Worm (Caenorhabditis elegans) whole organism, L4/young adult: ENCODE measurements around the gene fbxb-77.
A peak's percentile ranks its signal among the peaks of the same experiment; 100 is the strongest.

ENCODE experiments used
- W03F9.2 ChIP-seq: fragments of 150-350 bp; optimal IDR thresholded peaks from 2 replicates; lab custom pipeline; 2014; ENCODE audit warnings: missing biosample characterization, missing genetic modification characterization
- dao-5 ChIP-seq: sonication (generic microtip); optimal IDR thresholded peaks from 2 replicates; lab custom pipeline; 2016; ENCODE audit warnings: missing genotype, missing genetic modification characterization, moderate library complexity, missing compliant biosample characterization
- him-1 ChIP-seq: sonication (generic microtip); optimal IDR thresholded peaks from 2 replicates; lab custom pipeline; 2016; ENCODE audit warnings: missing genotype, missing genetic modification reagents, missing genetic modification characterization, missing compliant biosample characterization

Gene fbxb-77

DNA sequence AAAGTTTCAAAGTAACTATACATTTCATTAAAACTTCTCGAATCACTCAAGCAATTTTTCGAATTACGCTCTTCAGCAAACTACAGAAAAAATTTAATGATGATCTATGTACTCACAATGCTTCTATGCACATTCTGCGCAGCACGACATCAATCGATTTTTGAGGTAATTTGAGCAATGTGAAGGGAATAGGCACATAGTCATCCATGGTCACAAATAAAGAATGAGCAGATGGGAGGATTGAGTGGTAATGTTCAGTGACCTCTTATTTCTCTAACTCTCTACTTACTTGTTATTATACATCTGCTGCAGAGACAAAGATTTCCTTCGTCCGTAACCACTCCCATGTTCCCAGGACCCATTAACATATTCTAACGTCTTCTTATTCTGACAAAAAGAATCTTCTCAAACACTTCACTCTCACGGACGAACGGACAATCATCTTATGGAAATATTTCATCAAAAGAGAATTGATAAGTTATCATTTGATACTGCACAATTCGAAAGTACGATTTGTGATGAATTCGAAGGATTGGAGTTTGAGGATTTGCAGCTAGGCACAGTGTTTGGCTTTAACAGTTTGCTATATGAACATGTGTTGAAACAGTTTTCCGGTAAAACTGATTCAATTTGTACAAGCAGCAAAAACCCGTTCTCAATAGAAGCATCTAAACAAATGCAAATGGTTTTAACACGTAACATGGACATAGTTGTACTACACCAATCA lies at the start of gene fbxb-77, which contains the start of gene Y17G9B.11:
TSS of gene fbxb-77 (minus strand) at position 229 of the 727 bp plus-strand sequence.
TSS of gene Y17G9B.11 (plus strand) at position 677 of the 727 bp plus-strand sequence.
- no peak for TF ChIP-seq W03F9.2 (tag; lab: Kevin White, UChicago)

DNA sequence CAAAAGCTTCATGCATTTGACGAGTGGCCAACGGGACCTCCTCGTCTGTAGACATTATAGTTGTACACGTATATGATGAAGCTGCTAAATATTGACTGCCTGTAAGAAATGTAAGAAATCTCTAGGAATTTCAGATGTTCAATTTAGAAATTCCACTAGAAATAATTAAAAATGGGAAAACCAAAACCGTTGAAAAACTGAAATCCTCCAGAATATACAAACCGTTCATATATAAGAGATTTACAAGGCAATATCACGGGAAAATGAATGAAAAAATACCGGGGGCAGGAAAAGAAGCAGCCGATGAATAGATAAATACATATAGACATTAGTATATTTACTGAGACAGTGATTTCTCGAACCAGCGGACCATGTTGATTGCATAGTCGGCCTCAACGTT lies 46.5 kb upstream of the fbxb-77 start, which contains the start of gene dpf-7:
TSS of gene dpf-7 (minus strand) at position 101 of the 400 bp plus-strand sequence.
- TF ChIP-seq dao-5 (tag; lab: Kevin White, UChicago) (no peak), W03F9.2 (tag; lab: Kevin White, UChicago) (no peak), him-1 (tag; lab: Kevin White, UChicago) (no peak)

DNA sequence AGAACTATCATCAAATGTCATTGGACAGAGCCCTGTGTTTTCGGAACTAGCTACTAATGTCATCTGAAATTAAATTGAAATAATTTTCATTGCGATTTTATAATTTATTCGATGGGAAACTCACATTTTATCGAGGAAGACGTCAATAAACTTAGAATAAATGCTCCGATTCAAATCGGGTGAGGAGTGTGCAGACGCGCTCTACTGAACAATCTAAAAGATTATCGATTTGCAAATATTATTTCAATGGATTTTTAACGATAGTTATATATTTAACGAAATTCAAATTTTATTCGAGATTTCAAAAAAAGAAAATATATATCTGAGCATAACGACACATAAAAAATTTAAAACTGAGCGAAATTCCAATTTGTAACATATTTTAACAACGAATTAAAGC lies 43.2 kb upstream of the fbxb-77 start, which contains the start of gene eor-1:
TSS of gene eor-1 (minus strand) at position 65 of the 400 bp plus-strand sequence.
- peak; percentile 9 for TF ChIP-seq W03F9.2 (tag; lab: Kevin White, UChicago)
- TF ChIP-seq dao-5 (tag; lab: Kevin White, UChicago), result no peak
- no peak for TF ChIP-seq him-1 (tag; lab: Kevin White, UChicago)

DNA sequence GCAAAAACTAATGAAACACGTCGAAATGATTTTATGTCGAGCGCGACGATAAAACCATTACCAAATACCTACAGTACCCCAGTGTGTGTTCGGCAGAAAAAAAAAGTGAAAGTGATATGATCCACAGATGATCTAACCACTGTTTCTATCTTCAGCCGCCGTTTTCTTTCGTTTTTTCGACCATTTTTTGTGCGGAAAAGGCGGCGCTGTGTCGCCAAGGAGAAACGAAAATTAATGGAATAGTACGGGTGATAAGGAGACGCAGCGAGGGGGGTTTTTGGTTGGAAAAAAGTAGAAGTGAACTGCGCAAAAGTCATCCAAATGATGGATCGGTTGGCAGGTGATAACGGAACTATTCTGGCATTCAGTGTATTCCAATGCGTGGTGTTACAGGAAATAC lies 39.2 kb upstream of the fbxb-77 start:
- TF ChIP-seq dao-5 (tag; lab: Kevin White, UChicago) (no peak), W03F9.2 (tag; lab: Kevin White, UChicago) (no peak), him-1 (tag; lab: Kevin White, UChicago) (no peak)

DNA sequence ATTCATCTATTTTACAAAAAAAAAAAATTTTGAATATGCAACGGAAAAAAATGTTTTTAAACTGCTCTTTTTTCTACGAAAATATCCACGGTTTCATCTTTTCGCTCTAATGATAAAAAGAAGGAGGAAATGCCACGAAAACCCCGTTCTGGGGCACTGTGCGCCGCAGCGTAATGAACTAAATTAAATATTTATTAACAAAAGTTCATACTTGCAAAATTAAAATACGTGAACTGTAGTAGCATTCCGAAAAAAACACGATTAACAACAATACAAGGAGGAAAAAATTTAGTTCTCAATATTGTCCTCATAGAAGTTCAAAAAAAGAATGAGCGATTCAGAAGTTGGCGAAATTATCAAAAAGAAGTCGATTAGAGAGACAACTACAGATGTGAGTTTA lies 33.5 kb upstream of the fbxb-77 start, which contains the start of gene R11E3.1:
TSS of gene R11E3.1 (plus strand) at position 301 of the 400 bp plus-strand sequence.
- TF ChIP-seq dao-5 (tag; lab: Kevin White, UChicago) (no peak), him-1 (tag; lab: Kevin White, UChicago) (no peak), W03F9.2 (tag; lab: Kevin White, UChicago) (no peak)

DNA sequence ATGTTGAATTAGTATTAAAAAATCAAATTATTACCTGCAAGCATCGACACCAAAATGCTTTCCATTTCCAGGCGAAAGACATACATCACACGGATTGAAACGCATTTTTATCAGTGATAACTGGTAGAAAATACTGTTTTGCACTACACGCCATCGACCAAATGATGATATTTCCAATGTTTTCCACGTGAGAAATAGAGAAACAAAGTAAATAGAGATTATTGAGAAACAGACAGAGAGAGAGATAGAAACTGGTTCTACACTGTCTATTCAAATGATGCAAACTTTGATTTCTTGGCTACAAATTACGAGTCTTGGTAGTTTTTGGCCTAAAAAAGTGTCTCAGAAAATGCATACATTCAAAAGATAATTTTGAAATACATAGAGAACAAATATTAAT lies 32.4 kb upstream of the fbxb-77 start, which contains the start of gene nhr-104:
TSS of gene nhr-104 (minus strand) at position 361 of the 400 bp plus-strand sequence.
- no peak for TF ChIP-seq dao-5 (tag; lab: Kevin White, UChicago)
- TF ChIP-seq W03F9.2 (tag; lab: Kevin White, UChicago), result no peak

DNA sequence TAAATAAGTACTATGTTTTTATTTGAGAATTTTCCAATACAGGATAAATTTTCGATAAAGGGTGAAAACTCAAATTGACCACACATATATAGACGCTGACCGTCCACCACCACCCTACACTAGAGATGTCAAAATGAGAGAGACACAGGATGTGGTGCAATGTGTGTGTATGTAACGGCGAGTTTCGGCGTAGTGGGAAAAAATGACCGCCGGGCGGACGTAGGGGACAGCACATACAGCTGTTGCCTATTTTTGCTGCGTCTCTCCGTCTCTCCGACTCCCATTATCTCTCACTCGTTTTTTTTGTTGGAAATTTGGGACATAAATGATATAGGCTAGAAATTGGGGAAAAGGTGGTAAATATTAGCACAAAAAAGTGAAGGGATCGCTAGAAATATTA lies 25.2 kb upstream of the fbxb-77 start:
- TF ChIP-seq W03F9.2 (tag; lab: Kevin White, UChicago) (no peak), him-1 (tag; lab: Kevin White, UChicago) (no peak), dao-5 (tag; lab: Kevin White, UChicago) (no peak)

DNA sequence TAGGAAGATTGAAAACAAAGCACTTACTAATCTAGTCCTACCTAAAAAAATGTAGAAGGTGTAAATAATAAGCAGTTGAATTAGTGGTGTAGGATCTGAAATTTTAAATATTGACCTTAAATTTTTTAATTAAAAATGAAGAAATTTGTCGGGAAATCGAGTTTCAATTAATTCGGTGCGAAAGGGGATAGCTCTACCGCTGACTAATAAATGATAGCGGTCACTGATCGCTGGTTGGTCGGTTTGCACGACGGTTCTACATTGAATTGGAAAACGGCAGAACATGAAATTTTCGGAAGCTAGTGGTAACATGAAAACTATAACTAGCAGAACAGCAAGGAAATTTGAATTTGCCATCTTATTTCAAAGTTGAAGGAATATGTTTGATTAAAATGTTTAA lies 24.2 kb upstream of the fbxb-77 start, which contains the start of gene set-15:
TSS of gene set-15 (minus strand) at position 101 of the 400 bp plus-strand sequence.
- no peak for TF ChIP-seq W03F9.2 (tag; lab: Kevin White, UChicago)
- TF ChIP-seq dao-5 (tag; lab: Kevin White, UChicago), result no peak
- no peak for TF ChIP-seq him-1 (tag; lab: Kevin White, UChicago)

DNA sequence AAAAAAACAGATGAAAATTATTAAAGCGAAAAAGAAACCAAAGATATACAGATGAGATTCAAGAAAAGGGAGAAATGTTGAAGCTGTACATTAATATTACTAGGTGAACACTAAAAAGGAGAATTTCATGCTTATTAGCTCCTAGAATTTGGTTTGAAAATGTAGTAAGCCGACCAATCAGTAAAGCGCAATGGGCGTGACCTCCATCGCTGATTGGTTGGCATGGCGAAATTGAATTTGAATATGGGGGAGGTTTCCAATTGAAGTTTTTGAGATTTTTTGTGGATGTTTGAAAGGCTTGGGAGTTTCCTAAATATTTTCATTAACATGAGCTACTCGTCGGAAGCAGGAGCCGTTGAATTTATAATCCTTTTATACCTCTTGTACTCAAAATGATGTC lies 20.5 kb upstream of the fbxb-77 start:
- TF ChIP-seq W03F9.2 (tag; lab: Kevin White, UChicago) (no peak), him-1 (tag; lab: Kevin White, UChicago) (no peak), dao-5 (tag; lab: Kevin White, UChicago) (no peak)

DNA sequence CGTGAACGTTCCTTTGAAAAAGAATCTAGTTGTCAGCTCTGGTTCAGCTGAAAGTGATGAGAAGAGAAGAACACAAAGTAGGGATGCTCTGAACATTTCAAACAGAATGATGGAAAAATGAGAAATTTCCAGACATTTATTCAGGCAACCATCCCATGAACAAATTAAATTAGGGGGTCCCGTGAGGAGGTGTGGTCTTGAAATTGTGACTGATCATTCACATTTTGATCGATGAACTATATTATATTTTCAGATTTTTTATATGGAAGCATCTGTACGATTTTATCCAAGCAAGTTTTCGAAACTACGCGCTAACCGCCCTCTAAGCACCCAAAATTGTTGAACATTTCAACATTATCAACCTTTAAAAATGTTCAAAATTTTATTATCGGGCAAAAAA lies 20.0 kb upstream of the fbxb-77 start, which contains the start of gene R11E3.19:
TSS of gene R11E3.19 (minus strand) at position 101 of the 400 bp plus-strand sequence.
- TF ChIP-seq W03F9.2 (tag; lab: Kevin White, UChicago) (no peak), him-1 (tag; lab: Kevin White, UChicago) (no peak), dao-5 (tag; lab: Kevin White, UChicago) (no peak)

DNA sequence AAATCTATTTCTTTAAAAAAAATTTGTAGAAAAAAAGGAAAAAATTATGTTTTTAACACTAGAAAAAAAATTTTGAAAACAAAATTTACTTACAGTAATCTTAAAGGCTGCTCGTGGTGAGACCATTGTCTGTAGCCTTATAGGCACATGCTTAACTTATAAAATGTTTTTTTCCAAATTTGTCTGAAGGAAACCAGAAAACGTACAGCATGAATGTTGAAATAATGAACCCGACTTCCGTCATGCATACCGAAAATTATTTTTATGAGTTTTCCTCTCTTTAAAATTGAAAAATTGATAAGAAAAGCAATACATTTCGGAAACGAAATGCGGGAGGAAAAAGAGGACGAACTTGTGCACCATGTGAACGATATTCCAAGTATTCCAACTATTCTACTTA lies 15.8 kb upstream of the fbxb-77 start, which contains the start of gene R11E3.2:
TSS of gene R11E3.2 (plus strand) at position 301 of the 400 bp plus-strand sequence.
- TF ChIP-seq W03F9.2 (tag; lab: Kevin White, UChicago) (no peak), dao-5 (tag; lab: Kevin White, UChicago) (no peak), him-1 (tag; lab: Kevin White, UChicago) (no peak)

DNA sequence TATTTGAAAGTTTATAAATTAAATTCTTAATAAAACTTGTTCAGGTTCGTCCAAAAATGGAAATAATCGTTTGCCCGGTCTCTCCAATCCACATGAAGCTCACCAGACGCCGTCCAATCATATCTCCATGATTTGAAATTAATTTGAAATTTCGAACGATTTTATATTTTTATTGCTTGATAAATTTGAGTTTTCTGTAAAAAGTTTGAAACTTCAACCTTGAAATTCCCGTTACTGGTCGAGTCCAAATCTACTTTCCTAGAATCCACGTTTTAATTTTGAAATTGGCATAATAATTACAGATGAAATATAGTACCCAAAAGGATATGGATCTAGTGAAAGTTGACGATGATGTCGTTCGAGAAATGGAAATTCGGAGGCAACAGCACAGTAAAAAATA lies 8.5 kb upstream of the fbxb-77 start, which contains the start of gene npp-26:
TSS of gene npp-26 (plus strand) at position 301 of the 400 bp plus-strand sequence.
- TF ChIP-seq W03F9.2 (tag; lab: Kevin White, UChicago) (no peak), dao-5 (tag; lab: Kevin White, UChicago) (no peak), him-1 (tag; lab: Kevin White, UChicago) (no peak)

DNA sequence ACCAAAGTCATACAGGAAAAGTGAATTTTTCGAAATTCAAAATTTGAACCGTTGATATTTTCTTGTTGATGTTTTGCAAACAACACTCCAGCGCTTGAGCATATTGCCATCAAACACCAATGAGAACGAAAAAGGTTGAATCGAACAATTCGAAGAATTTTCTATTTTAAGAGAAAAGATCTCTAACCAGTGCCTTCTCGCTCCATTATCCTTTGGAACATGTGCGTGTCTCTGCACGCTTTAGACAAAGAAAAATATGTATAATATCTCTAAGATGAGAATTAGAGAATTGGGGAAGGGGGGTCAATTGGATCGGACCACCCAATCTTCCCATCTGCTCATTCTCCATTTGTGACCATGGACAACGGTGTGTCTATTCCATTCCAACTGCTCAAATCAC lies 7.9 kb upstream of the fbxb-77 start, which contains the start of gene Y17G9B.2:
TSS of gene Y17G9B.2 (plus strand) at position 301 of the 400 bp plus-strand sequence.
- TF ChIP-seq dao-5 (tag; lab: Kevin White, UChicago) (no peak), him-1 (tag; lab: Kevin White, UChicago) (no peak), W03F9.2 (tag; lab: Kevin White, UChicago) (no peak)
